Worm (Caenorhabditis elegans): Measurements from ENCODE around the gene C17F4.12.
A peak's percentile ranks its signal among the peaks of the same experiment; 100 is the strongest.
"Not testable (repeated sequence)": the region's sequence is repeated elsewhere in the genome, so short reads cannot be mapped to it uniquely, and the experiment has no call there.

Gene C17F4.12

DNA sequence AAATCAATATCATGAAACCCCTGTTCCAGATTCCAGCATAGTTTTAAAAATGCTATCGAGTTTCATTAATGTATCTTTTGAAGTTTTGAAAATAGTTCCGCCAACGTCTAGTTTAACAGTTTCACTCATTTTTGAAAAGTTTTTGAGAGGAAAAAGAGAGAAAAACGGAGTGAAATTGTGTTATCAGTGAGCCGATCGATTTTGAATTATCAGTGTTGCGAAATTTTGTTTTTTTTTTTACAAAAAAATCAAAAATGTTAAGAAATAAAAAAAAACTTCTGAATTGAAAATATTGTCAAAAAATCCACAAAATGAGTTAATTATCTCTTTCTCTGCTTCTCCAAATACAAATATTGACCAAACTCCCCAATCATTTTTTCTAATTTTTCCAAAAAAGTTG, 21.3 kb downstream of the C17F4.12 start, which contains the start of gene ZC239.13:
ZC239.13 (minus strand) TSS at position 154 of the 400 bp plus-strand sequence.
- TF ChIP-seq dox-1 (GFP tag; IDR thresholded peaks at IDR 0.05) (no peak), cebp-1 (GFP tag; IDR thresholded peaks at IDR 0.05) (peak; percentile 74; the same call in 1 of the 2 replicates), cebp-1 (tag; optimal IDR thresholded peaks at IDR 0.05) (peak; percentile 78)

- TF ChIP-seq F57C9.4 (tag; optimal IDR thresholded peaks at IDR 0.05) = no peak
- no peak for TF ChIP-seq madf-6 (GFP tag; IDR thresholded peaks at IDR 0.05)
- TF ChIP-seq K11D2.4 (GFP tag; IDR thresholded peaks at IDR 0.05) = no peak
- no peak for TF ChIP-seq ceh-91 (GFP tag; IDR thresholded peaks at IDR 0.05)
- TF ChIP-seq lir-1 (GFP tag; conservative IDR thresholded peaks at IDR 0.05) = no peak
- TF ChIP-seq mel-28 (tag; optimal IDR thresholded peaks at IDR 0.05; ENCODE audit: borderline replicate concordance) = no peak
- no peak for TF ChIP-seq akir-1 (GFP tag; optimal IDR thresholded peaks at IDR 0.05)
- no peak for TF ChIP-seq F57A8.1 (GFP tag; optimal IDR thresholded peaks at IDR 0.05)
- TF ChIP-seq B0336.3 (GFP tag; IDR thresholded peaks at IDR 0.05) = no peak
- TF ChIP-seq snpc-1.3 (tag; optimal IDR thresholded peaks at IDR 0.05; ENCODE audit: insufficient read depth) = no peak
- no peak for TF ChIP-seq him-1 (tag; optimal IDR thresholded peaks at IDR 0.05)
- TF ChIP-seq F33H1.4 (GFP tag; IDR thresholded peaks at IDR 0.05) = no peak
- TF ChIP-seq nhr-27 (tag; optimal IDR thresholded peaks at IDR 0.05) = no peak
- no peak for TF ChIP-seq Y95B8A.8 (GFP tag; IDR thresholded peaks at IDR 0.05)
- TF ChIP-seq madf-8 (GFP tag; conservative IDR thresholded peaks at IDR 0.05) = no peak
- TF ChIP-seq Y53G8AR.9 (GFP tag; conservative IDR thresholded peaks at IDR 0.05) = no peak
- TF ChIP-seq tbp1 (GFP tag; optimal IDR thresholded peaks at IDR 0.05) = no peak
- no peak for TF ChIP-seq ceh-40 (GFP tag; IDR thresholded peaks at IDR 0.05)
- no peak for TF ChIP-seq F23B12.7 (tag; optimal IDR thresholded peaks at IDR 0.05; ENCODE audit: insufficient read depth)
These were observed 22.2 kb downstream of the C17F4.12 start, which contains the start of gene ZC239.14 for ce11 chrII:3221730-3222129. Gene ZC239.14, minus strand, starts transcription at chrII:3222034.

DNA sequence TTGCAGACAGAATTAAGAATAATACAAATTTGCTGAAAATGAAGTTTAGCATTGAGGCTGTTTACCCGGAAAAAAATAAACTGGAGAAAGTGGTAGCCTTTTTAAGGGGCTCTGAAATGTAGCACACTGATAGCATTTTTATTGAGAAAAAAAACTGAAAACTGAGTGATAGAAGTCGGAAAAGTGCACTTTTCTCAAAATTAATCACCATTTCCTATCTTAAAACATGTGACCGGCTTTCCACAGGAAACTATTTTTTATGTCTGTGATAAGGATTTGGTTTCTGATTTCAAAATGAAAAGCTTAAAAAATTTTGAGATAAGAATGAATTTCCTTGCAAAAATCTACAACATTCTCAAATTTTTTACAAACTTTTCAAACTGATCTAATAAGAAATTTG, 23.2 kb downstream of the C17F4.12 start, which contains the start of gene ZC239.22:
ZC239.22 (minus strand) TSS at position 101 of the 400 bp plus-strand sequence.
- TF ChIP-seq nfya-1 (tag; optimal IDR thresholded peaks at IDR 0.05; ENCODE audit: borderline replicate concordance, insufficient read depth) (no peak), ztf-26 (tag; optimal IDR thresholded peaks at IDR 0.05) (no peak), ceh-27 (GFP tag; optimal IDR thresholded peaks at IDR 0.05) (no peak), hmg-1.2 (GFP tag; IDR thresholded peaks at IDR 0.05) (no peak), Y53F4B.3 (GFP tag; IDR thresholded peaks at IDR 0.05) (no peak)

DNA sequence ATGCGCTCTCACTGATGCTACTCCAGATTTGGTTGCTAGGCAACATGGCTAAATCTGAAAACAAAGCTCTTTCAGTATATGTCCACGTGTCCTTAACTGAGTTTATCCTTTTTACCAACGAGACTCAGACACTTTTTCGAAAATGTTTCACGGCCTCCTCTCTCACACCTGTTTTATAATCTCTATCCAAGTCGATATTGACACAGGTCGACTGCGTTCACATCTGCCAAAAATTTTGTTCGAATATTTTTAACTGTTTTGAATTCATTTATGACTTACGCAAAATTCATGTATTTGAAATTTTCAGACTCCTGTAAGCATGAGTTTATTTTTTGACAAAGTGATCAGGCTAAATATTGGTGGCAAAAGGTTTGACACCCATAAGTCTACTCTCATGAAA, 28.2 kb downstream of the C17F4.12 start, which contains the start of gene ZC239.3:
ZC239.3 (plus strand) TSS at position 301 of the 400 bp plus-strand sequence.
- not testable (repeated sequence) for TF ChIP-seq lir-1 (GFP tag; conservative IDR thresholded peaks at IDR 0.05); dox-1 (GFP tag; IDR thresholded peaks at IDR 0.05); madf-3 (GFP tag; IDR thresholded peaks at IDR 0.05)

- TF ChIP-seq ets-4 (GFP tag; optimal IDR thresholded peaks at IDR 0.05) (no peak), lsl-1 (GFP tag; optimal IDR thresholded peaks at IDR 0.05) (no peak), lag-1 (GFP tag; IDR thresholded peaks at IDR 0.05) (no peak), snpc-4 (GFP tag; optimal IDR thresholded peaks at IDR 0.05) (no peak), snpc-4 (tag; optimal IDR thresholded peaks at IDR 0.05) (no peak), unc-130 (GFP tag; optimal IDR thresholded peaks at IDR 0.05) (no peak), egrh-3 (GFP tag; IDR thresholded peaks at IDR 0.05) (no peak), B0336.3 (GFP tag; IDR thresholded peaks at IDR 0.05) (no peak), lin-26 (GFP tag; IDR thresholded peaks at IDR 0.05) (no peak), sptf-2 (GFP tag; optimal IDR thresholded peaks at IDR 0.05) (no peak), ZK185.1 (tag; optimal IDR thresholded peaks at IDR 0.05; ENCODE audit: poor library complexity, severe bottlenecking) (no peak), snpc-1.3 (tag; optimal IDR thresholded peaks at IDR 0.05; ENCODE audit: insufficient read depth) (no peak)
These were observed 30.1 kb downstream of the C17F4.12 start, which contains the start of gene ZC239.4 for ce11 chrII:3213898-3214297. Gene ZC239.4, plus strand, starts transcription at chrII:3214198.
